Worm (Caenorhabditis elegans): ENCODE data around the gene fbxa-105.

Gene fbxa-105

ce11 chrV:7400588-7400987 is 8.8 kb upstream of the fbxa-105 start, which contains the start of gene srx-60:
Gene srx-60 (plus strand): TSS chrV:7400888.
- TF ChIP-seq atf-7 (tag; optimal IDR thresholded peaks at IDR 0.05) = no peak
- TF ChIP-seq bed-1 (GFP tag; IDR thresholded peaks at IDR 0.05) = no peak
- no peak for TF ChIP-seq egl-44 (GFP tag; IDR thresholded peaks at IDR 0.05)
- no peak for TF ChIP-seq F52B5.7 (tag; optimal IDR thresholded peaks at IDR 0.05)
- TF ChIP-seq ekl-4 (GFP tag; IDR thresholded peaks at IDR 0.05) = no peak
- no peak for TF ChIP-seq ZK185.1 (tag; optimal IDR thresholded peaks at IDR 0.05; ENCODE audit: poor library complexity, severe bottlenecking)
- TF ChIP-seq nhr-120 (GFP tag; IDR thresholded peaks at IDR 0.05) = no peak
- no peak for TF ChIP-seq madf-8 (GFP tag; conservative IDR thresholded peaks at IDR 0.05)
- TF ChIP-seq hlh-26 (GFP tag; conservative IDR thresholded peaks at IDR 0.05) = no peak
- TF ChIP-seq snpc-1.3 (tag; optimal IDR thresholded peaks at IDR 0.05; ENCODE audit: insufficient read depth) = no peak
- TF ChIP-seq tbx-9 (tag; optimal IDR thresholded peaks at IDR 0.05; ENCODE audit: borderline replicate concordance) = no peak
- TF ChIP-seq ceh-91 (GFP tag; IDR thresholded peaks at IDR 0.05) = no peak
- no peak for TF ChIP-seq hrde-1 (tag; optimal IDR thresholded peaks at IDR 0.05; ENCODE audit: borderline replicate concordance)

ce11 chrV:7400095-7400494 is 8.3 kb upstream of the fbxa-105 start, which contains the start of gene cnc-9:
Gene cnc-9 (minus strand): TSS chrV:7400195.
- TF ChIP-seq repo-1 (tag; optimal IDR thresholded peaks at IDR 0.05) (no peak), die-1 (tag; optimal IDR thresholded peaks at IDR 0.05) (no peak), F39B2.1 (GFP tag; IDR thresholded peaks at IDR 0.05) (no peak), hrde-1 (tag; optimal IDR thresholded peaks at IDR 0.05; ENCODE audit: borderline replicate concordance) (no peak), F23B12.7 (tag; optimal IDR thresholded peaks at IDR 0.05; ENCODE audit: insufficient read depth) (no peak), Y56A3A.18 (GFP tag; IDR thresholded peaks at IDR 0.05) (no peak), cebp-1 (GFP tag; IDR thresholded peaks at IDR 0.05) (no peak), cebp-1 (tag; optimal IDR thresholded peaks at IDR 0.05) (no peak), F55B11.4 (tag; optimal IDR thresholded peaks at IDR 0.05; ENCODE audit: borderline replicate concordance, insufficient read depth) (no peak), hlh-26 (GFP tag; conservative IDR thresholded peaks at IDR 0.05) (no peak), B0261.1 (tag; optimal IDR thresholded peaks at IDR 0.05) (no peak), lin-54 (GFP tag; optimal IDR thresholded peaks at IDR 0.05) (no peak), nfyb-1 (GFP tag; IDR thresholded peaks at IDR 0.05) (no peak)

- TF ChIP-seq akir-1 (GFP tag; optimal IDR thresholded peaks at IDR 0.05) (no peak), mcd-1 (GFP tag; IDR thresholded peaks at IDR 0.05) (no peak), snpc-4 (GFP tag; optimal IDR thresholded peaks at IDR 0.05) (no peak), snpc-4 (tag; optimal IDR thresholded peaks at IDR 0.05) (no peak), sea-2 (GFP tag; IDR thresholded peaks at IDR 0.05) (no peak), ztf-25 (GFP tag; IDR thresholded peaks at IDR 0.05) (no peak), hmg-20 (GFP tag; IDR thresholded peaks at IDR 0.05) (no peak), snpc-3.4 (tag; optimal IDR thresholded peaks at IDR 0.05) (no peak), B0336.3 (GFP tag; IDR thresholded peaks at IDR 0.05) (no peak), unc-62 (GFP tag; optimal IDR thresholded peaks at IDR 0.05) (no peak), mxl-1 (tag; optimal IDR thresholded peaks at IDR 0.05) (no peak), C06A6.2 (GFP tag; conservative IDR thresholded peaks at IDR 0.05) (no peak), athp-1 (tag; optimal IDR thresholded peaks at IDR 0.05) (no peak), attf-3 (GFP tag; conservative IDR thresholded peaks at IDR 0.05) (no peak), madf-3 (GFP tag; IDR thresholded peaks at IDR 0.05) (no peak), ceh-40 (GFP tag; IDR thresholded peaks at IDR 0.05) (no peak), sdz-38 (tag; optimal IDR thresholded peaks at IDR 0.05) (no peak), egl-18 (GFP tag; IDR thresholded peaks at IDR 0.05) (no peak), Y67H2A.10 (GFP tag; conservative IDR thresholded peaks at IDR 0.05) (no peak), lin-54 (GFP tag; optimal IDR thresholded peaks at IDR 0.05) (no peak), attf-6 (GFP tag; IDR thresholded peaks at IDR 0.05) (no peak)
Measured at ce11 chrV:7399202-7399601, 7.4 kb upstream of the fbxa-105 start, which contains the start of gene gst-41. Gene gst-41 (minus strand): TSS chrV:7399302.

All from whole organism, young adult.